Fruit fly (Drosophila melanogaster): ENCODE data around the gene Hcf.

DNA sequence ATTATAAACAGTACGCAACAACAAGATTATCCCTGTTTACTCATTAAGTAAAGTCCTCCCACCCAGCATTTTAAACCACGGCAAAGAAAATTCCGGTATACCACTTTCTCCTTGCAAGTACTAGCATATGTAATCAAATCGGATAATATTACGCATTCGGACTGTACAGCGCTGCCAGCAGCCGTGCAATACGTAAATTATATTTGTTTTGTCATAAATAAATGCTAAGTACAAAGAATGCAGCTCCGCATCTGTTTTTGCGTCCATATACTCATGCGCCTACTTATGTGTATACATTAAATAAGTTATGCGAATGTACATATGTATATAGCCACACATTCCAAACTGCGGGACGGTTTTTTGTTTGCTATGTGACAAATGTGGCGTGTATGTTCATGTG is 38.8 kb downstream of the Hcf start:
- TF ChIP-seq CG8319 (GFP tag; optimal IDR thresholded peaks at IDR 0.05) (no peak), CG6808 (GFP tag; optimal IDR thresholded peaks at IDR 0.05) (no peak)

Data from whole organism, prepupa.